Fruit fly (Drosophila melanogaster): Measurements from ENCODE around the gene CG15456.

dm6 chrX:20468192-20468591 lies 41.4 kb upstream of the CG15456 start:
- TF ChIP-seq Dll (optimal IDR thresholded peaks at IDR 0.05): no peak
- TF ChIP-seq usp (GFP tag; optimal IDR thresholded peaks at IDR 0.05): no peak
- TF ChIP-seq pan (optimal IDR thresholded peaks at IDR 0.05): no peak
- TF ChIP-seq CG8478 (optimal IDR thresholded peaks at IDR 0.05): no peak

Data from whole organism.